Fruit fly (Drosophila melanogaster) whole organism, embryonic: ENCODE results near the gene Mabi.
A peak's percentile ranks its signal among the peaks of the same experiment; 100 is the strongest.

ENCODE experiments used
- Adf1 ChIP-seq: fragments of 200-800 bp; sonication (Bioruptor generic); IDR thresholded peaks from 2 replicates; pipeline ENCODE4 v1.3.6; 2022; ENCODE audit warnings: missing biosample characterization, missing genetic modification characterization
- CG10366 ChIP-seq: fragments of 200-800 bp; sonication (Bioruptor generic); IDR thresholded peaks from 2 replicates; pipeline ENCODE4 v1.3.6; 2022; ENCODE audit warnings: missing biosample characterization, missing genetic modification characterization
- CG11247 ChIP-seq: fragments of 200-800 bp; sonication (Bioruptor generic); IDR thresholded peaks from 2 replicates; pipeline ENCODE4 v1.3.6; 2022; ENCODE audit warnings: missing biosample characterization, missing genetic modification characterization
- CG12104 ChIP-seq: fragments of 200-800 bp; sonication (Bioruptor generic); optimal IDR thresholded peaks from 3 replicates; lab custom pipeline; 2016; ENCODE audit warnings: missing biosample characterization, missing genetic modification characterization
- CG12659 ChIP-seq: fragments of 200-800 bp; sonication (Bioruptor generic); optimal IDR thresholded peaks from 3 replicates; lab custom pipeline; 2017; ENCODE audit warnings: mild to moderate bottlenecking, missing biosample characterization, missing genetic modification reagents, missing genetic modification characterization
- CG12769 ChIP-seq: fragments of 200-800 bp; sonication (Bioruptor generic); optimal IDR thresholded peaks from 2 replicates; lab custom pipeline; 2019; ENCODE audit warnings: missing biosample characterization, mild to moderate bottlenecking, missing genetic modification characterization, moderate library complexity
- CG13296 ChIP-seq: fragments of 200-800 bp; sonication (Bioruptor generic); optimal IDR thresholded peaks from 3 replicates; lab custom pipeline; 2018; ENCODE audit warnings: missing biosample characterization, mild to moderate bottlenecking, missing genetic modification characterization
- CG1602 ChIP-seq: fragments of 200-800 bp; sonication (Bioruptor generic); optimal IDR thresholded peaks from 3 replicates; lab custom pipeline; 2016; ENCODE audit warnings: missing biosample characterization, missing genetic modification characterization
- CG1647 ChIP-seq: fragments of 200-800 bp; sonication (Bioruptor generic); optimal IDR thresholded peaks from 3 replicates; lab custom pipeline; 2016; ENCODE audit warnings: missing biosample characterization, missing genetic modification characterization
- CG18262 ChIP-seq: fragments of 200-800 bp; optimal IDR thresholded peaks from 3 replicates; lab custom pipeline; 2019; ENCODE audit warnings: missing biosample characterization, mild to moderate bottlenecking, missing genetic modification characterization, moderate library complexity
- CG18476 ChIP-seq: fragments of 200-800 bp; sonication (Bioruptor generic); optimal IDR thresholded peaks from 2 replicates; lab custom pipeline; 2016; ENCODE audit warnings: missing biosample characterization, mild to moderate bottlenecking, missing genetic modification characterization
- CG2120 ChIP-seq: fragments of 200-800 bp; sonication (Bioruptor generic); optimal IDR thresholded peaks from 3 replicates; lab custom pipeline; 2016; ENCODE audit warnings: missing biosample characterization, missing genetic modification characterization
- CG31224 ChIP-seq: fragments of 200-800 bp; sonication (Bioruptor generic); IDR thresholded peaks from 2 replicates; pipeline ENCODE4 v1.3.6; 2022; ENCODE audit warnings: missing biosample characterization, missing genetic modification characterization
- CG31441 ChIP-seq: fragments of 200-800 bp; sonication (Bioruptor generic); IDR thresholded peaks from 2 replicates; pipeline ENCODE4 v1.3.6; 2022; ENCODE audit warnings: missing biosample characterization, missing genetic modification characterization
- CG3838 ChIP-seq: fragments of 200-800 bp; sonication (Bioruptor generic); optimal IDR thresholded peaks from 3 replicates; lab custom pipeline; 2016; ENCODE audit warnings: missing biosample characterization, missing genetic modification characterization
- CG42726 ChIP-seq: fragments of 200-800 bp; sonication (Bioruptor generic); IDR thresholded peaks from 2 replicates; pipeline ENCODE4 v1.3.6; 2022; ENCODE audit warnings: missing biosample characterization, missing genetic modification characterization; ENCODE audit not compliant: partially characterized antibody
- CG6272 ChIP-seq: fragments of 200-800 bp; sonication (Bioruptor generic); IDR thresholded peaks from 2 replicates; pipeline ENCODE4 v1.3.6; 2022; ENCODE audit warnings: missing biosample characterization, missing genetic modification characterization
- CG6791 ChIP-seq: fragments of 200-800 bp; sonication (Bioruptor generic); IDR thresholded peaks from 3 replicates; pipeline ENCODE4 v1.3.6; 2022; ENCODE audit warnings: missing biosample characterization, missing genetic modification characterization; ENCODE audit not compliant: partially characterized antibody
- CG6854 ChIP-seq: fragments of 200-800 bp; sonication (Bioruptor generic); optimal IDR thresholded peaks from 3 replicates; lab custom pipeline; 2017; ENCODE audit warnings: missing biosample characterization, mild to moderate bottlenecking, missing genetic modification characterization
- CG8944 ChIP-seq: fragments of 200-800 bp; sonication (Bioruptor generic); optimal IDR thresholded peaks from 3 replicates; lab custom pipeline; 2016; ENCODE audit warnings: missing biosample characterization, missing genetic modification characterization
- CHES-1-like ChIP-seq: fragments of 200-800 bp; sonication (Bioruptor generic); optimal IDR thresholded peaks from 2 replicates; lab custom pipeline; 2016; ENCODE audit warnings: missing biosample characterization, missing genetic modification characterization
- Camta ChIP-seq: fragments of 200-800 bp; sonication (Bioruptor generic); optimal IDR thresholded peaks from 2 replicates; lab custom pipeline; 2016; ENCODE audit warnings: missing biosample characterization, missing genetic modification characterization
- CoRest ChIP-seq: fragments of 200-800 bp; sonication (Bioruptor generic); optimal IDR thresholded peaks from 3 replicates; lab custom pipeline; 2018; ENCODE audit warnings: missing biosample characterization, mild to moderate bottlenecking, missing genetic modification characterization, moderate library complexity
- Dad ChIP-seq: fragments of 200-800 bp; sonication (Bioruptor generic); optimal IDR thresholded peaks from 3 replicates; lab custom pipeline; 2016; ENCODE audit warnings: missing biosample characterization, missing genetic modification characterization
- Fer2 ChIP-seq: fragments of 200-800 bp; sonication (Bioruptor generic); optimal IDR thresholded peaks from 2 replicates; lab custom pipeline; 2018; ENCODE audit warnings: missing biosample characterization, mild to moderate bottlenecking, missing genetic modification characterization, moderate library complexity
- Jarid2 ChIP-seq: fragments of 200-800 bp; sonication (Bioruptor generic); optimal IDR thresholded peaks from 3 replicates; lab custom pipeline; 2017; ENCODE audit warnings: mild to moderate bottlenecking, missing biosample characterization, missing genetic modification reagents, missing genetic modification characterization
- Mad ChIP-seq: fragments of 200-800 bp; sonication (Bioruptor generic); optimal IDR thresholded peaks from 2 replicates; lab custom pipeline; 2016; ENCODE audit warnings: missing biosample characterization, missing genetic modification characterization
- Max ChIP-seq: fragments of 200-800 bp; sonication (Bioruptor generic); optimal IDR thresholded peaks from 2 replicates; lab custom pipeline; 2016; ENCODE audit warnings: missing biosample characterization, mild to moderate bottlenecking, missing genetic modification characterization
- NK7.1 ChIP-seq: fragments of 200-800 bp; sonication (Bioruptor generic); optimal IDR thresholded peaks from 3 replicates; lab custom pipeline; 2016; ENCODE audit warnings: missing biosample characterization, missing genetic modification characterization
- Nf-YC ChIP-seq: fragments of 200-800 bp; optimal IDR thresholded peaks from 3 replicates; lab custom pipeline; 2019; ENCODE audit warnings: missing biosample characterization, mild to moderate bottlenecking, missing genetic modification characterization, moderate library complexity
- Pdp1 ChIP-seq, 2 experiments: fragments of 200-800 bp; sonication (Bioruptor generic); optimal IDR thresholded peaks; 3 replicates each; lab custom pipeline; 2016; ENCODE audit warnings: missing biosample characterization in 2 of 2, missing genetic modification characterization in 2 of 2, mild to moderate bottlenecking in 1 of 2, moderate library complexity in 1 of 2
- abd-A ChIP-seq: fragments of 200-800 bp; sonication (Bioruptor generic); optimal IDR thresholded peaks from 3 replicates; lab custom pipeline; 2019; ENCODE audit warnings: missing biosample characterization, mild to moderate bottlenecking, missing genetic modification characterization, moderate library complexity
- ash1 ChIP-seq: fragments of 200-800 bp; sonication (Bioruptor generic); optimal IDR thresholded peaks from 2 replicates; lab custom pipeline; 2018; ENCODE audit warnings: missing biosample characterization, mild to moderate bottlenecking, missing genetic modification characterization
- ato ChIP-seq: fragments of 200-800 bp; sonication (Bioruptor generic); IDR thresholded peaks from 2 replicates; pipeline ENCODE4 v1.3.6; 2022; ENCODE audit warnings: missing biosample characterization, missing genetic modification characterization; ENCODE audit not compliant: partially characterized antibody
- btn ChIP-seq: fragments of 200-800 bp; sonication (Bioruptor generic); optimal IDR thresholded peaks from 2 replicates; lab custom pipeline; 2016; ENCODE audit warnings: missing biosample characterization, missing genetic modification characterization
- dpn ChIP-seq, 2 experiments: fragments of 200-800 bp; sonication (Bioruptor generic); optimal IDR thresholded peaks; 3 replicates each; lab custom pipeline; 2016; ENCODE audit warnings: missing biosample characterization in 2 of 2, missing genetic modification characterization in 2 of 2
- fd64A ChIP-seq: fragments of 200-800 bp; sonication (Bioruptor generic); optimal IDR thresholded peaks from 3 replicates; lab custom pipeline; 2018; ENCODE audit warnings: missing biosample characterization, mild to moderate bottlenecking, missing genetic modification characterization
- gro ChIP-seq: fragments of 200-800 bp; sonication (Bioruptor generic); optimal IDR thresholded peaks from 2 replicates; lab custom pipeline; 2016; ENCODE audit warnings: missing biosample characterization, missing genetic modification characterization
- her ChIP-seq: fragments of 200-800 bp; sonication (Bioruptor generic); optimal IDR thresholded peaks from 2 replicates; lab custom pipeline; 2016; ENCODE audit warnings: missing biosample characterization, missing genetic modification characterization
- knrl ChIP-seq: fragments of 200-800 bp; sonication (Bioruptor generic); IDR thresholded peaks from 3 replicates; pipeline ENCODE4 v1.3.6; 2022; ENCODE audit warnings: missing biosample characterization, missing genetic modification characterization; ENCODE audit not compliant: partially characterized antibody
- lab ChIP-seq: fragments of 200-800 bp; sonication (Bioruptor generic); optimal IDR thresholded peaks from 3 replicates; lab custom pipeline; 2017; ENCODE audit warnings: missing biosample characterization, missing genetic modification characterization, mild to moderate bottlenecking, moderate library complexity, missing genetic modification reagents
- lilli ChIP-seq: fragments of 200-800 bp; sonication (Bioruptor generic); optimal IDR thresholded peaks from 3 replicates; lab custom pipeline; 2016; ENCODE audit warnings: missing biosample characterization, missing genetic modification characterization
- mam ChIP-seq: fragments of 200-800 bp; sonication (Bioruptor generic); optimal IDR thresholded peaks from 3 replicates; lab custom pipeline; 2016; ENCODE audit warnings: missing biosample characterization, missing genetic modification characterization
- pnt ChIP-seq: fragments of 200-800 bp; sonication (Bioruptor generic); optimal IDR thresholded peaks from 3 replicates; lab custom pipeline; 2016; ENCODE audit warnings: missing biosample characterization, missing genetic modification characterization
- scrt ChIP-seq: fragments of 200-800 bp; sonication (Bioruptor generic); optimal IDR thresholded peaks from 2 replicates; lab custom pipeline; 2018; ENCODE audit warnings: missing biosample characterization, mild to moderate bottlenecking, missing genetic modification characterization, moderate library complexity
- so ChIP-seq: fragments of 200-800 bp; sonication (Bioruptor generic); IDR thresholded peaks from 3 replicates; pipeline ENCODE4 v1.3.6; 2022; ENCODE audit warnings: missing biosample characterization, missing genetic modification characterization
- tin ChIP-seq: fragments of 200-800 bp; sonication (Bioruptor generic); optimal IDR thresholded peaks from 3 replicates; lab custom pipeline; 2016; ENCODE audit warnings: missing biosample characterization, missing genetic modification characterization
- tna ChIP-seq: fragments of 200-800 bp; sonication (Bioruptor generic); IDR thresholded peaks from 2 replicates; pipeline ENCODE4 v1.3.6; 2022; ENCODE audit warnings: missing biosample characterization, missing genetic modification characterization; ENCODE audit not compliant: partially characterized antibody
- zfh1 ChIP-seq: fragments of 200-800 bp; sonication (Bioruptor generic); IDR thresholded peaks from 3 replicates; pipeline ENCODE4 v1.3.6; 2022; ENCODE audit warnings: missing biosample characterization, missing genetic modification characterization

Mabi gene

DNA sequence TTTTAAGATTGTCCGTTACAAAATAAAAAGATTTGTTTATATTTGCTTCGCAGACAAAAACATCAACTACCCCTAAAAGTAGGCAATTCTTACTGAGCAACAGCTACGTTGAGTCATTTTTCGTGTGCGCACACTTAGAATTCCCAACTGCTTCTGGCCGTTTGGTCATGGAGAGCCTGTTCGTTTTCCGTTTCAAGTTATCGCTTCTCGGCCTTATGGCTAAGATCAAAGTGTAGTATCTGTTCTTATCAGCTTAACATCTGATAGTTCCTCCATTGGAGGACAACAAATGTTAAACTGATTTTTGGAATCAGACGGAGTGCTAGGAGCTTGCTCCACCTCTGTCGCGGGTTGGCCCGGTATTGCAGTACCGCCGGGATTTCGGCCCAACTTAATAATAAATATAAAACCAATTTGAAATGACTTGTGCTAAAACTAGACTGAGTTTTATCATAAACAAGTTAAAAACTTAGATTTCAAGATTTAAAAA lies 18.8 kb downstream of the Mabi start (continued):
- TF ChIP-seq CG42726 (GFP tag; lab: Robert Waterston, UW) (peak; percentile 80), lilli (GFP tag; lab: Kevin White, UChicago) (peak; percentile 59), btn (GFP tag; lab: Kevin White, UChicago) (peak; percentile 52), knrl (GFP tag; lab: Robert Waterston, UW) (peak; percentile 78; the same call in 2 of the 3 replicates), CG18262 (tag; lab: Kevin White, UChicago) (peak; percentile 44), pnt (GFP tag; lab: Kevin White, UChicago) (peak; percentile 2), her (GFP tag; lab: Kevin White, UChicago) (peak; percentile 73), CG2120 (GFP tag; lab: Kevin White, UChicago) (peak; percentile 64), CG12769 (peak; percentile 70), fd64A (GFP tag; lab: Kevin White, UChicago) (peak; percentile 35), Max (peak; percentile 56), CHES-1-like (GFP tag; lab: Kevin White, UChicago) (peak; percentile 24), Fer2 (tag; lab: Kevin White, UChicago) (peak; percentile 1), abd-A (tag; lab: Kevin White, UChicago) (peak; percentile 76), Pdp1 (GFP tag; optimal IDR thresholded peaks at IDR 0.05; lab: Kevin White, UChicago) (peak; percentile 50 to 60), CG3838 (GFP tag; lab: Kevin White, UChicago) (peak; percentile 27), so (GFP tag; lab: Robert Waterston, UW) (peak; percentile 62; the same call in 1 of the 3 replicates), NK7.1 (GFP tag; lab: Kevin White, UChicago) (peak; percentile 3), CG18476 (GFP tag; lab: Kevin White, UChicago) (peak; percentile 69), Adf1 (peak; percentile 26; the same call in 1 of the 2 replicates), tna (GFP tag; lab: Robert Waterston, UW) (peak; percentile 55), scrt (GFP tag; lab: Kevin White, UChicago) (peak; percentile 39), CG12659 (peak; percentile 41), CG8944 (GFP tag; lab: Kevin White, UChicago) (peak; percentile 41), gro (GFP tag; lab: Kevin White, UChicago) (peak; percentile 84), Mad (GFP tag; lab: Kevin White, UChicago) (peak; percentile 70), Dad (GFP tag; lab: Kevin White, UChicago) (peak; percentile 68), CG11247 (GFP tag; lab: Robert Waterston, UW) (peak; percentile 70), CG31224 (GFP tag; lab: Robert Waterston, UW) (peak; percentile 33; the same call in 1 of the 2 replicates), CG6854 (peak; percentile 31), ash1 (GFP tag; lab: Kevin White, UChicago) (peak; percentile 23), zfh1 (GFP tag; lab: Robert Waterston, UW) (peak; percentile 77), lab (GFP tag; lab: Kevin White, UChicago) (peak; percentile 74), dpn (GFP tag; optimal IDR thresholded peaks at IDR 0.05; lab: Kevin White, UChicago) (peak; percentile 40 to 74), CG1602 (GFP tag; lab: Kevin White, UChicago) (peak; percentile 6), CG31441 (GFP tag; lab: Robert Waterston, UW) (peak; percentile 53; the same call in 1 of the 2 replicates), Nf-YC (tag; lab: Kevin White, UChicago) (peak; percentile 37), CG1647 (peak; percentile 74), CG6791 (0 out of 3 replicates have a peak, but pooled peaks have one; percentile 63), CG6272 (peak; percentile 28; the same call in 1 of the 2 replicates), CG12104 (GFP tag; lab: Kevin White, UChicago) (peak; percentile 5), Jarid2 (GFP tag; lab: Kevin White, UChicago) (peak; percentile 69), CoRest (tag; lab: Kevin White, UChicago) (peak; percentile 36), ato (GFP tag; lab: Robert Waterston, UW) (peak; percentile 5; the same call in 1 of the 2 replicates), mam (GFP tag; lab: Kevin White, UChicago) (peak; percentile 36), CG13296 (GFP tag; lab: Kevin White, UChicago) (peak; percentile 25), CG10366 (GFP tag; lab: Robert Waterston, UW) (peak; percentile 44; the same call in 1 of the 2 replicates), Camta (GFP tag; lab: Kevin White, UChicago) (peak; percentile 50), tin (GFP tag; lab: Kevin White, UChicago) (peak; percentile 40)
